Worm (Caenorhabditis elegans): ENCODE results near the gene srj-49.

ce11 chrV:2864899-2865298 is 16.8 kb upstream of the srj-49 start, which contains the start of gene srh-240:
- no peak for TF ChIP-seq tra-4 (tag; optimal IDR thresholded peaks at IDR 0.05)
- no peak for TF ChIP-seq flt-1 (GFP tag; IDR thresholded peaks at IDR 0.05)
- TF ChIP-seq F13C5.2 (tag; optimal IDR thresholded peaks at IDR 0.05): no peak
- TF ChIP-seq pes-1 (GFP tag; IDR thresholded peaks at IDR 0.05): no peak
- no peak for TF ChIP-seq ama-1 (optimal IDR thresholded peaks at IDR 0.05)
- TF ChIP-seq ceh-36 (tag; optimal IDR thresholded peaks at IDR 0.05): no peak
- TF ChIP-seq hnd-1 (tag; optimal IDR thresholded peaks at IDR 0.05): no peak
- no peak for TF ChIP-seq sea-1 (GFP tag; conservative IDR thresholded peaks at IDR 0.05)
- TF ChIP-seq tbx-11 (GFP tag; IDR thresholded peaks at IDR 0.05): no peak
- no peak for TF ChIP-seq hmg-4 (GFP tag; optimal IDR thresholded peaks at IDR 0.05)
- no peak for TF ChIP-seq B0310.2 (tag; optimal IDR thresholded peaks at IDR 0.05)
- TF ChIP-seq aly-1 (tag; optimal IDR thresholded peaks at IDR 0.05): no peak
- TF ChIP-seq scrt-1 (GFP tag; IDR thresholded peaks at IDR 0.05): no peak
- no peak for TF ChIP-seq tbx-37 (GFP tag; conservative IDR thresholded peaks at IDR 0.05)
